Worm (Caenorhabditis elegans): ENCODE results near the gene lact-2.
A peak's percentile ranks its signal among the peaks of the same experiment; 100 is the strongest.

lact-2 gene

DNA sequence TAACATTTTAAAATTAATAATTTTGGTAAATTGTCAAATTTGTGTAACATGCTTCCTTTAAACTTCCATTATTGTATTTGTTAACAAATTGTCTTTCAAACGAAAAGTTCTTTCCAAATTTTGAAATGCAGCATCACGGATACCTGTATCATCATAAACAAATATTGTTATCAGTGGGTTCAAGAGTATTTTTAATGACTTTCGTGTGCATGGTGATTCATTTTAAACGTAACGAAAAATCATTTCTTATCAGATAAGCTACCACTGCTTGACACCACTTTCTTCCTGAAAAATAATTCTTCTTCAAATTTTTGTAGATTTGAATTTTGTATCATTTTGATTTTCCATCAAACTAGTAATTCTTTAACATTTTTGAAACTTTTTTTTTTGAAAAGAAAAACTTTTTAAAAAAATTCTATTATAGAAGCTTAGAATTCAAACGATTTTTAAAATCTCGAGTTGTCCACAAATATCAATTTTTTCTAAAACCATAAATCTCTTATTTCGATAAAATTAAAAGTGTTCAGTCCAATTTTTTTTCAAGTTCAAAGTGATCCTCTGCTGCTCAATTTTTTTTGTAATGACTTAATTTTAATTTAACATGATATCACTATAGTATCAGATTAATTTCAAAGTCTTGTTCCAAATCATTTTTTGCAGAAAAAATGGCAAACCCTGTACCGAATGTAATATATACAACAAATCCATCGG, 39.8 kb downstream of the lact-2 start, which contains the start of gene F27E5.9:
Gene F27E5.9 (plus strand): TSS at position 661 of the 711 bp plus-strand sequence.
- no peak for TF ChIP-seq ztf-1 (GFP tag; conservative IDR thresholded peaks at IDR 0.05)
- no peak for TF ChIP-seq lin-11 (tag; optimal IDR thresholded peaks at IDR 0.05)
- TF ChIP-seq nhr-6 (tag; optimal IDR thresholded peaks at IDR 0.05), result no peak
- TF ChIP-seq peb-1 (tag; optimal IDR thresholded peaks at IDR 0.05), result no peak
- peak; percentile 56 for TF ChIP-seq sma-9 (GFP tag; optimal IDR thresholded peaks at IDR 0.05)
- TF ChIP-seq sma-9 (tag; optimal IDR thresholded peaks at IDR 0.05), result no peak
- TF ChIP-seq unc-55 (GFP tag; optimal IDR thresholded peaks at IDR 0.05), result no peak
- no peak for TF ChIP-seq lsy-2 (tag; optimal IDR thresholded peaks at IDR 0.05)
- peak; percentile 38 for TF ChIP-seq gmeb-1 (tag; optimal IDR thresholded peaks at IDR 0.05)
- TF ChIP-seq mdl-1 (tag; optimal IDR thresholded peaks at IDR 0.05), result no peak
- TF ChIP-seq fos-1 (tag; optimal IDR thresholded peaks at IDR 0.05), result peak; percentile 100
- peak; percentile 12 for TF ChIP-seq crh-2 (tag; optimal IDR thresholded peaks at IDR 0.05)
- no peak for TF ChIP-seq ztf-11 (tag; optimal IDR thresholded peaks at IDR 0.05)
- no peak for TF ChIP-seq dmd-4 (tag; optimal IDR thresholded peaks at IDR 0.05)
- TF ChIP-seq C34F6.9 (tag; optimal IDR thresholded peaks at IDR 0.05), result no peak
- no peak for TF ChIP-seq lin-13 (GFP tag; optimal IDR thresholded peaks at IDR 0.05)
- TF ChIP-seq sma-3 (GFP tag; optimal IDR thresholded peaks at IDR 0.05), result no peak
- no peak for TF ChIP-seq egl-27 (tag; optimal IDR thresholded peaks at IDR 0.05)
- TF ChIP-seq elt-1 (tag; optimal IDR thresholded peaks at IDR 0.05), result no peak
- TF ChIP-seq ama-1 (optimal IDR thresholded peaks at IDR 0.05), result no peak

DNA sequence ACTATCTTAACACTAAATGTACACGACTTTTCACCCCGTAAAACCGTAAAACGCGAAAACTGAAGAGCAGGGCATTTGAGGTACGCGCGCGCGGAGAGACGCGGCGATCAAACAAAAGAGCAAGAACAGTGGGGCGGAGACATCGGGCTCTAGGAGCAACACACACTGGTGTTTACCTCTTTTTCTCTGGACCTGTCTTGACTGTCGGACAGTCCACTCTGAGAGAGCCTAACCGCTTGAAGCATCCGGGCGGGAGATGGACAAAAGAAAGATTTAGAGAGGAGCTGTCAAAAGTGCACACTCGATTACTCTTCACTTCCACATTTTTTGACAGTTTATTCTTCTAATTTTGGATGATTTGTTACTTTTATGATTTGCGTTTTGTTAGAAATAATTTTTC, 42.1 kb downstream of the lact-2 start:
- no peak for TF ChIP-seq ZK546.5 (tag; optimal IDR thresholded peaks at IDR 0.05)
- TF ChIP-seq sma-9 (GFP tag; optimal IDR thresholded peaks at IDR 0.05), result no peak
- TF ChIP-seq sma-9 (tag; optimal IDR thresholded peaks at IDR 0.05), result no peak
- no peak for TF ChIP-seq zag-1 (tag; optimal IDR thresholded peaks at IDR 0.05)
- TF ChIP-seq ama-1 (optimal IDR thresholded peaks at IDR 0.05), result no peak
- no peak for TF ChIP-seq crh-2 (tag; optimal IDR thresholded peaks at IDR 0.05)
- TF ChIP-seq elt-1 (tag; optimal IDR thresholded peaks at IDR 0.05), result no peak
- no peak for TF ChIP-seq nhr-23 (tag; optimal IDR thresholded peaks at IDR 0.05)
- no peak for TF ChIP-seq nhr-6 (tag; optimal IDR thresholded peaks at IDR 0.05)
- TF ChIP-seq snpc-4 (tag; optimal IDR thresholded peaks at IDR 0.05), result no peak

DNA sequence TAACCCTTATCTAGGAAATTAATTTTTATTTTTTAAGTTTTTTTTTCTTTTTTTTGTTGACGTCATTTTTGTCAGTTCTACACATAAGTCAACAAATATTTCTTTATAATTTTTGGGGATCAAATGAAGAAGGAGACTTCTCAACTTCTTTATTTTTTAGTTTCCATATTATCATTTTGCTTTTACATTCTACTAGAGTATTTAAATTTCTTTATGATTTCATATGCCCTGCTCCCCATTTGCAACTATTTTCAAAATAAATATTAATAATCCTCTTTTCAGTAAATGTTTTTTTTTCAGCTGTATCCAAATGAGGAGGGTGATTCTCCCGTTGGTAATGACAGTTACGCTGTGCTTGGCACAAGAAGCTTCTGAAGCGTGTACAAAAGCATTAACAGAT, 42.7 kb downstream of the lact-2 start, which contains the start of gene phg-1:
Gene phg-1 (plus strand): TSS at position 301 of the 400 bp plus-strand sequence.
- TF ChIP-seq gmeb-1 (tag; optimal IDR thresholded peaks at IDR 0.05), result no peak
- no peak for TF ChIP-seq crh-2 (tag; optimal IDR thresholded peaks at IDR 0.05)
- TF ChIP-seq ZK546.5 (tag; optimal IDR thresholded peaks at IDR 0.05), result no peak
- no peak for TF ChIP-seq ztf-1 (GFP tag; conservative IDR thresholded peaks at IDR 0.05)
- TF ChIP-seq nhr-10 (tag; optimal IDR thresholded peaks at IDR 0.05), result no peak
- no peak for TF ChIP-seq zag-1 (tag; optimal IDR thresholded peaks at IDR 0.05)
- TF ChIP-seq ama-1 (optimal IDR thresholded peaks at IDR 0.05), result no peak
- no peak for TF ChIP-seq aly-2 (tag; optimal IDR thresholded peaks at IDR 0.05)
- TF ChIP-seq lin-39 (tag; optimal IDR thresholded peaks at IDR 0.05), result no peak
- no peak for TF ChIP-seq sem-4 (tag; optimal IDR thresholded peaks at IDR 0.05)
- TF ChIP-seq ceh-16 (tag; optimal IDR thresholded peaks at IDR 0.05), result no peak
- no peak for TF ChIP-seq elt-3 (tag; optimal IDR thresholded peaks at IDR 0.05)
- no peak for TF ChIP-seq F13H6.1 (tag; optimal IDR thresholded peaks at IDR 0.05)
- TF ChIP-seq ztf-11 (tag; optimal IDR thresholded peaks at IDR 0.05), result no peak
- no peak for TF ChIP-seq nhr-23 (tag; optimal IDR thresholded peaks at IDR 0.05)
- no peak for TF ChIP-seq nhr-77 (tag; optimal IDR thresholded peaks at IDR 0.05)

DNA sequence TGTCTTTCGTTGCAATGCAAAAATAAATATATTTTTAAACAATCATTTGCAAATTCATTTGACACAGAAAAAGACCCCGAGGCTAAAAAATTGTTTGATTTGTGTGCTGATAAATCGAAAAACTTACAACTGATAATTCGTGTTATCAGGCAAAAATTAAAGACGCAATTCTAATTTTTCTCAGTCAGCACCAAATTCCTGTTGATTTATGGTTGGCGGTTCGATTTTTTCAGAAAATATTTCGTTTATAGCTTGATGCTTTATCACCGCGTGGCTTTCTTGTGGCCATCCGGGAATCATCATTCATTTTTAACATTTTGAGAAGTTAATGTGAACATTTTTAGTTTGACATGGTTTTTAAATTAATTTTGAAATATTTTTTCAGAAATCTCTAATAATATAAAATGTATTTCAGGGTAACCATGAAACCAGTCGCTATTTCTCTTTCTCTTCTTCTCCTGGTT, 44.5 kb downstream of the lact-2 start, which contains the start of gene asah-2:
Gene asah-2 (plus strand): TSS at position 414 of the 464 bp plus-strand sequence.
- TF ChIP-seq mab-5 (tag; optimal IDR thresholded peaks at IDR 0.05), result no peak
- TF ChIP-seq fos-1 (tag; optimal IDR thresholded peaks at IDR 0.05), result peak; percentile 88
- peak; percentile 25 for TF ChIP-seq sma-9 (GFP tag; optimal IDR thresholded peaks at IDR 0.05)
- TF ChIP-seq sma-9 (tag; optimal IDR thresholded peaks at IDR 0.05), result no peak

DNA sequence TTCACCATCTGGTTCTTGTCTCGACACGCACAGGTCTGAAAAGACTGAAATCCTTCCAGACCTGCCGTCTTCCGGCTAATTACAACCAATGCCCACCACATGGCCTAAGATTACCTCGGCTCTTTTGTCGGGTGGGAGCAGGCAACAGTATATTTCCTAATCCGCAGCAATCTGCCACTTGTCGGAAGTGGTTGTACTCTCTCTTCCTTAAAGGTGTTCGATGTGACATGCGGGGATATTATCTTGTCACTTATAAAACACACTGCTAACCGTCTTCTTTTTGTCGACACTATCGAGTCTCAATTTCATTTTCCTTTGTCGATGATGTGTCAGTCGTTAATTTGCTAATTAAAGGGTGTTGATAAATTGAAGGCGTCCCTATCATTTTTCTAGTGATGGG, 49.4 kb downstream of the lact-2 start, which contains the start of gene F27E5.3:
Gene F27E5.3 (minus strand): TSS at position 101 of the 400 bp plus-strand sequence.
- TF ChIP-seq lsy-2 (tag; optimal IDR thresholded peaks at IDR 0.05) (no peak), nhr-77 (tag; optimal IDR thresholded peaks at IDR 0.05) (no peak), ztf-4 (tag; optimal IDR thresholded peaks at IDR 0.05) (no peak), nhr-6 (tag; optimal IDR thresholded peaks at IDR 0.05) (no peak), aly-2 (tag; optimal IDR thresholded peaks at IDR 0.05) (no peak), unc-55 (GFP tag; optimal IDR thresholded peaks at IDR 0.05) (no peak), sem-4 (tag; optimal IDR thresholded peaks at IDR 0.05) (no peak), dmd-4 (tag; optimal IDR thresholded peaks at IDR 0.05) (no peak), egl-27 (tag; optimal IDR thresholded peaks at IDR 0.05) (no peak), Y55F3AM.14 (GFP tag; optimal IDR thresholded peaks at IDR 0.05) (no peak)

Data from whole organism, L2 larva.